Worm (Caenorhabditis elegans) whole organism, L1 larva: Measurements from ENCODE around the gene lgl-1.

Experiments used
- C04F5.9 ChIP-seq: sonication (generic microtip); optimal IDR thresholded peaks from 2 replicates; lab custom pipeline; 2016; ENCODE audit warnings: missing genetic modification characterization, missing compliant biosample characterization
- C34B4.2 ChIP-seq: sonication (generic microtip); optimal IDR thresholded peaks from 2 replicates; lab custom pipeline; 2017; ENCODE audit warnings: mild to moderate bottlenecking, missing genetic modification characterization, missing compliant biosample characterization
- F16B12.6 ChIP-seq: fragments of 150-350 bp; optimal IDR thresholded peaks from 2 replicates; lab custom pipeline; 2014; ENCODE audit warnings: missing biosample characterization, missing genetic modification characterization
- alr-1 ChIP-seq: fragments of 200-800 bp; sonication (Bioruptor generic); optimal IDR thresholded peaks from 2 replicates; lab custom pipeline; 2018; ENCODE audit warnings: borderline replicate concordance, mild to moderate bottlenecking, missing genetic modification characterization, missing compliant biosample characterization
- aly-2 ChIP-seq: fragments of 150-350 bp; optimal IDR thresholded peaks from 2 replicates; lab custom pipeline; 2014; ENCODE audit warnings: missing biosample characterization, missing genetic modification characterization
- ama-1 ChIP-seq: fragments of 150-350 bp; optimal IDR thresholded peaks from 2 replicates; lab custom pipeline; 2014
- blmp-1 ChIP-seq: fragments of 150-350 bp; optimal IDR thresholded peaks from 2 replicates; lab custom pipeline; 2014; ENCODE audit warnings: missing biosample characterization, missing genetic modification characterization
- ceh-8 ChIP-seq: fragments of 200-800 bp; sonication (Bioruptor generic); optimal IDR thresholded peaks from 2 replicates; lab custom pipeline; 2018; ENCODE audit warnings: mild to moderate bottlenecking, missing genetic modification characterization, moderate library complexity, missing compliant biosample characterization
- ceh-82 ChIP-seq, 3 experiments: fragments of 150-350 bp in 1 of 3; sonication (generic microtip) in 2 of 3; optimal IDR thresholded peaks; 2 replicates each; lab custom pipeline; 2014 to 2017; ENCODE audit warnings: missing biosample characterization in 3 of 3, missing genetic modification characterization in 3 of 3
- ceh-90 ChIP-seq: sonication (generic microtip); optimal IDR thresholded peaks from 2 replicates; lab custom pipeline; 2016; ENCODE audit warnings: missing genetic modification characterization, missing compliant biosample characterization
- dpl-1 ChIP-seq, 3 experiments: fragments of 150-350 bp in 2 of 3; sonication (generic microtip) in 1 of 3; optimal IDR thresholded peaks; 2 replicates each; lab custom pipeline; 2014 to 2017; ENCODE audit warnings: missing biosample characterization in 3 of 3, missing genetic modification characterization in 3 of 3, missing genetic modification reagents in 3 of 3
- dsc-1 ChIP-seq: sonication (generic microtip); optimal IDR thresholded peaks from 2 replicates; lab custom pipeline; 2016; ENCODE audit warnings: mild to moderate bottlenecking, missing genetic modification characterization, missing compliant biosample characterization
- efl-1 ChIP-seq, 4 experiments: fragments of 150-350 bp; optimal IDR thresholded peaks in 3 of 4; peaks in 1 of 4; 1 replicate in 1 of 4; 2 replicates in 3 of 4; lab custom pipeline; 2014; ENCODE audit warnings: missing biosample characterization in 2 of 4, missing genetic modification characterization in 2 of 4, missing genetic modification reagents in 2 of 4
- elt-3 ChIP-seq, 6 experiments: fragments of 150-350 bp in 1 of 6; sonication (generic microtip); optimal IDR thresholded peaks; 2 replicates each; lab custom pipeline; 2017 to 2018; ENCODE audit warnings: missing biosample characterization in 6 of 6, missing genetic modification characterization in 6 of 6, inconsistent platforms in 1 of 6
- ets-5 ChIP-seq: fragments of 200-800 bp; sonication (Bioruptor generic); IDR thresholded peaks from 2 replicates; pipeline ENCODE4 v1.3.6; 2022; ENCODE audit warnings: missing genetic modification characterization, missing compliant biosample characterization
- fkh-4 ChIP-seq: sonication (generic microtip); optimal IDR thresholded peaks from 2 replicates; lab custom pipeline; 2016; ENCODE audit warnings: missing compliant biosample characterization, missing genetic modification characterization, borderline replicate concordance
- fkh-8 ChIP-seq: sonication (generic microtip); optimal IDR thresholded peaks from 2 replicates; lab custom pipeline; 2016; ENCODE audit warnings: mild to moderate bottlenecking, missing genetic modification characterization, missing compliant biosample characterization
- fos-1 ChIP-seq: fragments of 150-350 bp; optimal IDR thresholded peaks from 2 replicates; lab custom pipeline; 2014; ENCODE audit warnings: missing biosample characterization, missing genetic modification characterization
- hlh-17 ChIP-seq: fragments of 200-800 bp; sonication (Bioruptor generic); optimal IDR thresholded peaks from 2 replicates; lab custom pipeline; 2018; ENCODE audit warnings: missing genetic modification characterization, mild to moderate bottlenecking, missing compliant biosample characterization, moderate library complexity, borderline replicate concordance
- irx-1 ChIP-seq: sonication (generic microtip); optimal IDR thresholded peaks from 2 replicates; lab custom pipeline; 2016; ENCODE audit warnings: missing genetic modification characterization, missing compliant biosample characterization
- lin-13 ChIP-seq: fragments of 150-350 bp; optimal IDR thresholded peaks from 2 replicates; lab custom pipeline; 2014; ENCODE audit warnings: missing biosample characterization, missing genetic modification reagents, missing genetic modification characterization
- lin-39 ChIP-seq: fragments of 150-350 bp; optimal IDR thresholded peaks from 2 replicates; lab custom pipeline; 2014; ENCODE audit warnings: missing biosample characterization, missing genetic modification reagents, missing genetic modification characterization
- lir-3 ChIP-seq: sonication (generic microtip); optimal IDR thresholded peaks from 2 replicates; lab custom pipeline; 2016; ENCODE audit warnings: mild to moderate bottlenecking, missing genetic modification characterization, moderate library complexity, missing compliant biosample characterization; ENCODE audit not compliant: poor library complexity
- lsy-2 ChIP-seq, 2 experiments: fragments of 150-350 bp; optimal IDR thresholded peaks; 2 replicates each; lab custom pipeline; 2014; ENCODE audit warnings: missing biosample characterization in 2 of 2, missing genetic modification characterization in 2 of 2
- mep-1 ChIP-seq: fragments of 150-350 bp; optimal IDR thresholded peaks from 2 replicates; lab custom pipeline; 2014; ENCODE audit warnings: missing biosample characterization, missing genetic modification characterization
- nhr-11 ChIP-seq: fragments of 150-350 bp; optimal IDR thresholded peaks from 2 replicates; lab custom pipeline; 2014; ENCODE audit warnings: missing biosample characterization, missing genetic modification characterization
- nhr-20 ChIP-seq: sonication (generic microtip); optimal IDR thresholded peaks from 2 replicates; lab custom pipeline; 2016; ENCODE audit warnings: mild to moderate bottlenecking, missing genetic modification characterization, missing compliant biosample characterization
- nhr-237 ChIP-seq: fragments of 150-350 bp; optimal IDR thresholded peaks from 2 replicates; lab custom pipeline; 2014; ENCODE audit warnings: missing biosample characterization, missing genetic modification characterization
- nhr-28 ChIP-seq: fragments of 150-350 bp; optimal IDR thresholded peaks from 2 replicates; lab custom pipeline; 2014; ENCODE audit warnings: missing biosample characterization, missing genetic modification characterization
- nhr-47 ChIP-seq: sonication (generic microtip); optimal IDR thresholded peaks from 2 replicates; lab custom pipeline; 2016; ENCODE audit warnings: mild to moderate bottlenecking, missing genetic modification characterization, moderate library complexity, missing compliant biosample characterization
- nhr-71 ChIP-seq: sonication (generic microtip); optimal IDR thresholded peaks from 2 replicates; lab custom pipeline; 2016; ENCODE audit warnings: mild to moderate bottlenecking, missing genetic modification characterization, moderate library complexity, missing compliant biosample characterization
- pag-3 ChIP-seq: sonication (generic microtip); optimal IDR thresholded peaks from 2 replicates; lab custom pipeline; 2017; ENCODE audit warnings: missing genetic modification characterization, mild to moderate bottlenecking, missing compliant biosample characterization, antibody characterized with exemption, borderline replicate concordance; ENCODE audit not compliant: insufficient read depth
- pax-3 ChIP-seq: fragments of 200-800 bp; sonication (Bioruptor generic); optimal IDR thresholded peaks from 2 replicates; lab custom pipeline; 2018; ENCODE audit warnings: mild to moderate bottlenecking, missing genetic modification characterization, moderate library complexity, missing compliant biosample characterization
- skn-1 ChIP-seq: fragments of 150-350 bp; optimal IDR thresholded peaks from 2 replicates; lab custom pipeline; 2014; ENCODE audit warnings: missing biosample characterization, missing genetic modification characterization
- snpc-4 ChIP-seq: fragments of 150-350 bp; optimal IDR thresholded peaks from 2 replicates; lab custom pipeline; 2014; ENCODE audit warnings: missing biosample characterization, missing genetic modification characterization
- sup-37 ChIP-seq: fragments of 200-800 bp; sonication (Bioruptor generic); optimal IDR thresholded peaks from 2 replicates; lab custom pipeline; 2018; ENCODE audit warnings: mild to moderate bottlenecking, missing genetic modification characterization, missing compliant biosample characterization
- tbx-2 ChIP-seq: sonication (generic microtip); optimal IDR thresholded peaks from 2 replicates; lab custom pipeline; 2016; ENCODE audit warnings: missing genetic modification characterization, missing compliant biosample characterization
- unc-30 ChIP-seq: sonication (generic microtip); optimal IDR thresholded peaks from 2 replicates; lab custom pipeline; 2017; ENCODE audit warnings: missing biosample characterization, missing genetic modification characterization
- unc-98 ChIP-seq: fragments of 200-800 bp; sonication (Bioruptor generic); IDR thresholded peaks from 2 replicates; pipeline ENCODE4 v1.3.6; 2022; ENCODE audit warnings: missing genetic modification characterization, missing compliant biosample characterization
- zip-4 ChIP-seq: fragments of 200-800 bp; sonication (Bioruptor generic); optimal IDR thresholded peaks from 2 replicates; lab custom pipeline; 2018; ENCODE audit warnings: mild to moderate bottlenecking, missing genetic modification characterization, moderate library complexity, missing compliant biosample characterization
- ztf-11 ChIP-seq, 2 experiments: sonication (generic microtip); optimal IDR thresholded peaks; 2 replicates each; lab custom pipeline; 2016 to 2017; ENCODE audit warnings: missing genetic modification characterization in 2 of 2, missing biosample characterization in 1 of 2, missing compliant biosample characterization in 1 of 2

The lgl-1 gene

ce11 chrX:841393-841792, 29.5 kb downstream of the lgl-1 start, which contains the start of gene F39H12.3:
Gene F39H12.3 (minus strand): TSS chrX:841493.
- TF ChIP-seq sup-37 (GFP tag; lab: Kevin White, UChicago), result no peak
- TF ChIP-seq nhr-11 (tag; lab: Kevin White, UChicago), result no peak
- TF ChIP-seq hlh-17 (GFP tag; lab: Kevin White, UChicago), result no peak
- no peak for TF ChIP-seq C04F5.9 (tag; lab: Kevin White, UChicago)
- TF ChIP-seq ceh-90 (tag; lab: Kevin White, UChicago), result no peak
- TF ChIP-seq F16B12.6 (tag; lab: Kevin White, UChicago), result no peak

DNA sequence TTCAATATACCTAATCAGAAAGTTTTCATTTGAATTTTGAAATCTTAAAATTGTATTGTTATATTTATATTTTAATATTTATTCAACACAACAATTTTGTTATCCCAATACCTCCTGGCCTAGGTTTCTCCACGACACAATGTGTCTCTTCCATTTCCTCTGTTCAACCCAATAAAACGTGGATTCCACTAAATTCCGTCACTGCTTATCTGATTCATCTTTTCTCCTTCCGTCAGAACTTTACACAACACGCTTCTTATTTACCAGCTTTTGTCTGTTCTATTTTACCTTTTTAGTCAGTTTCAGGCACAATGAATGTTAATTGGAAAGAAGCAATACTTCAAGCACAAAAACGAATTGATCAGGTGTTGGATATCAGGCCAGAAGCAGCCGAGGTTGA, 36.4 kb downstream of the lgl-1 start, which contains the start of gene F39H12.1:
Gene F39H12.1, plus strand, starts transcription at position 301 of the 400 bp plus-strand sequence.
- TF ChIP-seq ceh-90 (tag; lab: Kevin White, UChicago), result no peak
- no peak for TF ChIP-seq fos-1 (tag; lab: Kevin White, UChicago)
- no peak for TF ChIP-seq ztf-11 (tag; optimal IDR thresholded peaks at IDR 0.05; lab: Kevin White, UChicago)
- TF ChIP-seq efl-1 (optimal IDR thresholded peaks at IDR 0.05; lab: Kevin White, UChicago), result no peak
- peak in 1 of 2 experiments; percentile 63 for TF ChIP-seq efl-1 (GFP tag; optimal IDR thresholded peaks at IDR 0.05 in 1 of 2; lab: Kevin White, UChicago)

- TF ChIP-seq fos-1 (tag; lab: Kevin White, UChicago) (no peak), blmp-1 (tag; lab: Kevin White, UChicago) (no peak), fkh-8 (tag; lab: Kevin White, UChicago) (peak; percentile 61), dpl-1 (GFP tag; optimal IDR thresholded peaks at IDR 0.05; lab: Kevin White, UChicago) (no peak)
- TF ChIP-seq, all 84 proteins: peak for 1
Measured at ce11 chrX:830185-830584, 40.7 kb downstream of the lgl-1 start.

ce11 chrX:828603-829002, 42.3 kb downstream of the lgl-1 start, which contains the start of gene wdr-54:
Gene wdr-54 (plus strand): TSS chrX:828903.
- no peak for TF ChIP-seq fkh-8 (tag; lab: Kevin White, UChicago)
- no peak for TF ChIP-seq nhr-20 (tag; lab: Kevin White, UChicago)
- no peak for TF ChIP-seq aly-2 (tag; lab: Kevin White, UChicago)

ce11 chrX:827502-827901, 43.4 kb downstream of the lgl-1 start:
- TF ChIP-seq skn-1 (peak; percentile 83), lin-13 (GFP tag; lab: Kevin White, UChicago) (peak; percentile 15), C34B4.2 (no peak), lin-39 (tag; lab: Kevin White, UChicago) (no peak), lir-3 (no peak), dsc-1 (tag; lab: Kevin White, UChicago) (peak; percentile 49), ceh-82 (tag; optimal IDR thresholded peaks at IDR 0.05; lab: Kevin White, UChicago) (peak; percentile 26 to 50 (median 41)), nhr-11 (tag; lab: Kevin White, UChicago) (peak; percentile 40), mep-1 (tag; lab: Kevin White, UChicago) (peak; percentile 75), pag-3 (tag; lab: Kevin White, UChicago) (peak; percentile 82), nhr-71 (peak; percentile 81), ets-5 (GFP tag; lab: Robert Waterston, UW) (no peak), aly-2 (tag; lab: Kevin White, UChicago) (no peak), lsy-2 (tag; optimal IDR thresholded peaks at IDR 0.05; lab: Kevin White, UChicago) (peak; percentile 55 to 75), ceh-8 (GFP tag; lab: Kevin White, UChicago) (peak; percentile 59), elt-3 (tag; optimal IDR thresholded peaks at IDR 0.05; lab: Kevin White, UChicago) (no peak), nhr-28 (tag; lab: Kevin White, UChicago) (no peak), alr-1 (tag; lab: Kevin White, UChicago) (no peak), C04F5.9 (tag; lab: Kevin White, UChicago) (no peak), tbx-2 (tag; lab: Kevin White, UChicago) (peak; percentile 77), nhr-47 (tag; lab: Kevin White, UChicago) (peak; percentile 78), sup-37 (GFP tag; lab: Kevin White, UChicago) (no peak), irx-1 (peak; percentile 50), unc-98 (GFP tag; lab: Robert Waterston, UW) (no peak), fos-1 (tag; lab: Kevin White, UChicago) (peak; percentile 78), zip-4 (no peak), unc-30 (tag; lab: Kevin White, UChicago) (no peak), pax-3 (tag; lab: Kevin White, UChicago) (no peak), fkh-4 (tag; lab: Kevin White, UChicago) (no peak), nhr-20 (tag; lab: Kevin White, UChicago) (peak; percentile 67), F16B12.6 (tag; lab: Kevin White, UChicago) (no peak), nhr-237 (tag; lab: Kevin White, UChicago) (peak; percentile 45), ama-1 (no peak), snpc-4 (no peak)
